Worm (Caenorhabditis elegans) whole organism, L4/young adult: ENCODE results near the gene myrf-1.
"Not testable (repeated sequence)": the region's sequence is repeated elsewhere in the genome, so short reads cannot be mapped to it uniquely, and the experiment has no call there.

Experiments used
- W03F9.2 ChIP-seq: fragments of 150-350 bp; optimal IDR thresholded peaks from 2 replicates; lab custom pipeline; 2014; ENCODE audit warnings: missing biosample characterization, missing genetic modification characterization
- dao-5 ChIP-seq: sonication (generic microtip); optimal IDR thresholded peaks from 2 replicates; lab custom pipeline; 2016; ENCODE audit warnings: missing genotype, missing genetic modification characterization, moderate library complexity, missing compliant biosample characterization
- him-1 ChIP-seq: sonication (generic microtip); optimal IDR thresholded peaks from 2 replicates; lab custom pipeline; 2016; ENCODE audit warnings: missing genotype, missing genetic modification reagents, missing genetic modification characterization, missing compliant biosample characterization

Gene myrf-1

DNA sequence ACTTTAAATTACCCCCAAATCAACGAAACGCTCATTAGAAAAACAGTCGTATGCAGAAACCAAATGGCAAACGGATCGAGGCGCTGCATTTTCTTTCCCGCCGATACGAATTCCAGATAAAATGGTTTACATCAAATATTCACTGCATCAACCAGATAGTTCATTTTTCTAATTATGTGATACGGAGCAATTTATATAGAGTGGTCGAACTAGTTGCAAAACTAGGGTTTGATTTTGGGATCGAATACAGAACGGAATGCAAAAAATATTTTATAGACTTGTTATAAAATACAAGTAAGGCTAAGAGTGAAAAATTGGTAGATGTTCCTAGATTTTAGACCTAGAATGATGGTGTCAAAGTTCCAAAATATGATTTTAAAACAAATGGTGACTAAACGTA is 17.5 kb upstream of the myrf-1 start:
- no peak for TF ChIP-seq W03F9.2 (tag; lab: Kevin White, UChicago)
- no peak for TF ChIP-seq him-1 (tag; lab: Kevin White, UChicago)
- TF ChIP-seq dao-5, result no peak

DNA sequence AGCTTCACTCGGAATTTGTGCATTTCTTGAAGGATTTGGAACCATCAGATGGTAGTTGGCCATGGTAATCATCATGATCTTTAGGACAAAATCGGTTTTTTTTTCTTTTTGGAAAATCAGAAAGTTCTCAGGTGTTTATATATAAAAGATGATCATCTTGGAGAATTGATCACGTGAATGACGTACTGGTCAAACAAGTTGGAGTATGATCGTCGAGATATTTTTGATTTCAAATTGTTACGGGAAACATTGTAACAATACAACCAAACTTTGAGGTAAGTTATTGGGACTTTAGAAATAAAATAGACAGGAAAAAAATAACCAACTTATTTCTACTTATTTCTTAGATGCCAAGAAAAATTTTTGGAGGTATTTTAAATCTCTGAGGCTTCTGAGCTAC is 16.7 kb upstream of the myrf-1 start, which contains the start of gene F59B10.4:
TSS of gene F59B10.4 (minus strand) at position 101 of the 400 bp plus-strand sequence.
- TF ChIP-seq dao-5 (no peak), him-1 (tag; lab: Kevin White, UChicago) (no peak), W03F9.2 (tag; lab: Kevin White, UChicago) (no peak)

DNA sequence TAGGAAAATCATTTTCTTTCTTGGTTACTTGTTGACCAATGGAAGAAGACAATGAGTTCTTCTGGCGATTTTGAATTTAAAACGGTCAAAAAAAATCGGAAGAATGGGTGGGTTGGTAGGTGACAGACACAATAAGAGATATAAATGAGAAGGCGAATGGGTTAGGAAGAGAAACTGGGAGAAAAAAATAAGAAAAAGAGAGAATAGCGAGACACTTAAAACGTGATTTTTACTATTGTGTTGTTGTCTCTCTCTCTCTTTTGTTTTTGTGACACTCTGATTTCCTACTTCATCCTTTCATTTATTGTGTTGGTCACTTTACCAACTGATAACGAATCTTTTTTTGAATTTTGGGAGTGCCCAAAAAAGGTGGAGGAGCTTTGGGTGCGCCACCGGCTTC is 14.0 kb upstream of the myrf-1 start:
- TF ChIP-seq W03F9.2 (tag; lab: Kevin White, UChicago) (no peak), him-1 (tag; lab: Kevin White, UChicago) (no peak), dao-5 (no peak)

DNA sequence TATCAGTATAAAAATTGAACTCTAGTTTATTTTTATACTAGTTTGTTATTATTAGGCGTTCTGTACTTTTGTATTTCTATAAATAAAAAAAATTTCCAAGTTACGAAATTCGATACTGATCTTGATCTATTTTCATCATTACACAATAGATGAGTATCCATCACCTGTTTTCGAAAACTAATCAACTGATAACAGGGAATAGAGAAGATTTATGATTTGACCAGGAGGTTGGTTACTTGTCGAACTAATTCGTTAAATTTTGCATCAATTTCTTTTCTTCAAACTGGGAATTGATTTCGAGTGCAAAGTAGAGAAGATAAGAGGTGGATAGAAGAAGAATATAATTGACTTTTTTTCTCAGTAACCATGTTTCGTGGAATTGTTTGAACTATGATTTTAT is 13.1 kb upstream of the myrf-1 start:
- TF ChIP-seq dao-5, result no peak
- no peak for TF ChIP-seq W03F9.2 (tag; lab: Kevin White, UChicago)
- no peak for TF ChIP-seq him-1 (tag; lab: Kevin White, UChicago)

DNA sequence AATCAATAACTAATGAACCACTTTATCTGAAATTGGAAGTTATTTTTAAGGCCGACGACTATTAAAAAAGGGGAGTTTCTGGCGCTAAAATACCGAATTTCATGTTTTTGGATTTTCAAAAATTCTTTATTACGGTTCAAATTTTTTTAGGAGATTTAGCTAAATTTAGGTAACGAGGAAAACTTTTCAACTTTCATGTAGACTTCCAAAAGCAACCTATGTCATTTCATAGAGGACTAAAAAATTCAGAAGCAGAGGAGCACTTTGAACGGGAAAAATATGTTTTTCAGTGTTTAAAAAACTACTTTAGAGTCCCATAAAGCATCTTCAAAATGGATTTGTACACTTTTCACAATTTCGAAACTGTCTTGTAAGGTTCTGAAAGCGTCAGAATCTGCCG is 11.0 kb upstream of the myrf-1 start:
- TF ChIP-seq him-1 (tag; lab: Kevin White, UChicago) (no peak), W03F9.2 (tag; lab: Kevin White, UChicago) (no peak), dao-5 (no peak)

DNA sequence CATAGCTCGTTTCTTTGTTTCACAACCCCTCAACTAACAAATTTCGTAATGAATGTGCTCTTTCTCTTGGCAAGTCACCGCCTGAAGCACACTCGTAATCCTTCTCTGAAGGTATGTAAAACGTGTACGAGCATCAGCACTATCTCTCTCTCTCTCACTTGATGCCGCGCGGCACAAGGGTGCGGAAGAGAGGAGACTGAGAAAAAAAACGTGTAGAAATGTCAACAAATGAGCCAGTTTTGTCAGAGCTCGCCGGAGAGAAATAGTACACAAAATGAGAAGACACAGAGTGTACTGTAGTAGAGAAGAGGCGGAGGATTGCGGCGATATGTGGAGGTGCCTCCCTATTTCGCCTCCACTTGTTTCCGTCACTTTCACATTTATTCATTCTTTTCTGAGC is 7.9 kb upstream of the myrf-1 start, which contains the start of gene F59B10.3:
TSS of gene F59B10.3 (plus strand) at position 301 of the 400 bp plus-strand sequence.
- no peak for TF ChIP-seq dao-5
- TF ChIP-seq W03F9.2 (tag; lab: Kevin White, UChicago), result no peak
- TF ChIP-seq him-1 (tag; lab: Kevin White, UChicago), result no peak

DNA sequence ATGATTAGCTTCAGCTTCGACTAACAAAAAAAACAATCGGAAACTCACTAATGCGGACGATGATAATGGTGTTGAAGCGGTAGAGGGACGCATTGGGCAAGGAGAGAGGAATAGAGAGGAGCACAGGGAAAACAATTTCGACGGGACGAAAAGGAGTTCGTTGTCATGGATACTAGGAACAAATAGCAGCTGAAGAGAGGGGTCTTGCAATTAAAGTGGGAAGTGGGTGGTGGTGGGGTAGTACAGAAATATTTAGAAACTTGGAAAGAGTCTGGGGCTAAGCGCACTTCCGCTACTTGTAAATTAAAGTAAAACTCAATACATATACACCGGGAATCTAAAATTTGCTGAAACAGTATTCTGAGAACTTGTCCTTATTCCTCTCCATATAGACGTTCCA is 7.4 kb upstream of the myrf-1 start, which contains the start of gene F59B10.2:
TSS of gene F59B10.2 (minus strand) at position 101 of the 400 bp plus-strand sequence.
- TF ChIP-seq dao-5 (no peak), him-1 (tag; lab: Kevin White, UChicago) (no peak), W03F9.2 (tag; lab: Kevin White, UChicago) (no peak)

DNA sequence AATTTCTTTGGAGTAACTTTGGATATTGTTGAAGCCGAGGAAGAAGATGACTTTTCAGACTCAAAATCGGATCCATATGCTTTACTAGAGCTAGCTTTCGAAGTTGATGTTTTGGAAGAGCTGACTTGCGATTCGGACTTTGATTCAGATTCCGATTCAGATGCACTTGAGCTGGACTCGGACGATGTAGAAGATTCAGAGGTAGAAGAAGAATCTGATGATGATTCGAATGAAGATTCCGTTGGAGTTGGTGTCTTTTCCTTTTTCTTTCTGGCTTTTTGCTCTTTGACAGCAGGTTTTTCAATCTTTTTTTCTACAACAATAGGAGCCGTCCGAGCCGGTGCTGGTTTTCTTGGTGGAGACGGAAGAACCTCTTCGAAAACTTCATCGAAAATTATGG is 5.6 kb upstream of the myrf-1 start:
- TF ChIP-seq W03F9.2 (tag; lab: Kevin White, UChicago) (no peak), dao-5 (no peak), him-1 (tag; lab: Kevin White, UChicago) (no peak)

DNA sequence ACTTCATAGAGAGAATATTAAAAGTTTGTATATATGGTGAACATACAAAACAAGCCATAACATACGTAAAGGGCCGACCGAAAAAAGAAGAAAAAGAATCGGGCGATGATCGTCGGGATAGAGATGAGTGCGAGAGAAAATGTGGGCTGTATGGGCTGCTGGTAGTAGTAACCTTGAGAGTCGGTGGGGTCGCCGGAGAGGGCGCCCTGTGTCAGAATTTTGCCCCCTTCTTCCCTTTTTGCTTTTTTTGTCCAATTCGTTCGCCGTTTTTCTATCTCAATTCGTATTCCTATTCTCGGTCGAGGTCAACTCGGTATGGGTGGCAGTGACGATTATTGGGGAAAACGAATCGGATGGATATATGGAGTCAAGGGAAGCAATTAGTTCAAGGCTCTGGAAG is 3.6 kb upstream of the myrf-1 start:
- TF ChIP-seq him-1 (tag; lab: Kevin White, UChicago) (no peak), W03F9.2 (tag; lab: Kevin White, UChicago) (no peak), dao-5 (no peak)

DNA sequence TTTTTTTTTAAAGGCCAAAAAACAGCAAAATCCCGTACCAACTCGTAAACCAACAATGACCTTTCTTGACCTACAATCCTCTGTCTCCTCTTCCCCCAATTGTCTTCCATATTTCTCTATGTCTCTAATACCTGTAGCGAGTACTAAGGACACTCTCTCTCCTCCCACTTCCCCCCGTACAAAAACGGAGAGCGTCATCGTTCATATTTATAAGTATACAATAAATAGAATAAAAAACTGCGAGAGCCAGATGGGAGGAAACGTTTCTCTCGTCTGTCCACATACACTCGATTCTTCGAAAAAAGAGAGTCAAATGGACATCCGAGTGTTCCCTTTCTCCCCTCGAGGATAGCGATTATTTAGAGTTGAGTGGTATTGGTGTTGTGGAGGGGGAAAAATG is 2.4 kb upstream of the myrf-1 start:
- TF ChIP-seq dao-5 (no peak), W03F9.2 (tag; lab: Kevin White, UChicago) (no peak), him-1 (tag; lab: Kevin White, UChicago) (no peak)

DNA sequence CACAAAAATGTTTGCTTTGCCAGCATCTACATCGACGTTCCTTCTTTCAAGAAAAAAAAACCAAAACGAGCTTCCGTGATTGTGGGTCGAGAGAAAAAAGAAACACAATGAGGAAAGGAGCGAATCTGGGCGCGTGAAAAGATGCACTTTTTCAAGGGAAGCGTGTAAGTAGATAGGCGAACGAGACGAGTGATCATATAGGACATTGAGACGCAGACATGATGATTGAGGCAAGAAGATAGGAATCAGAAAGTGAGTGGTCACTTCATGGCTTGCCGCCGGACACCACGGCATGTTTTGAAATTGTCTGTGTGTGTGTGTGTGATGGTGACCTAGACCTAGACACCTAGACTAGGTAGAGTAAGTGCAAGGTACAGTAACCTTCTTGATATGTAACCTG is 763 bp downstream of the myrf-1 start:
- TF ChIP-seq him-1 (tag; lab: Kevin White, UChicago) (no peak), W03F9.2 (tag; lab: Kevin White, UChicago) (no peak), dao-5 (no peak)

DNA sequence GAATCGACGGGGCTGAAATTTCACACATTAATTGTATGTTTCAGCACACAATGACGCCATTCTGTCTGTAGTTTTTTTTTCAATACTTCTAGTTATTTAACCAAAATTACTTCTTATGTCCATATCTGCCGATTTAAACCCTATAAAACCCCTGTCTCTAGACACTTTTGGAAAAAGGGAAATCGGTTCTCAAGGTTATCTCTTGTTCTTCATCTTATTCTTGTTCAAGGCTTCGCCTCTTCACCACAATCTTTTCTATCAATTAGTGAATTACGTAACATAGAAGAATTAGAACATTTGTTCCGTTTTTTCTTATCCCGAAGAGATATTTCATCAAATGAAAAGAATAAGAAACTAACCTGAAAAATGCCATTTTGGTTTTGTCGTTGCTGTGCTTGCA is 1.7 kb downstream of the myrf-1 start:
- TF ChIP-seq dao-5 (no peak), him-1 (tag; lab: Kevin White, UChicago) (no peak), W03F9.2 (tag; lab: Kevin White, UChicago) (no peak)

DNA sequence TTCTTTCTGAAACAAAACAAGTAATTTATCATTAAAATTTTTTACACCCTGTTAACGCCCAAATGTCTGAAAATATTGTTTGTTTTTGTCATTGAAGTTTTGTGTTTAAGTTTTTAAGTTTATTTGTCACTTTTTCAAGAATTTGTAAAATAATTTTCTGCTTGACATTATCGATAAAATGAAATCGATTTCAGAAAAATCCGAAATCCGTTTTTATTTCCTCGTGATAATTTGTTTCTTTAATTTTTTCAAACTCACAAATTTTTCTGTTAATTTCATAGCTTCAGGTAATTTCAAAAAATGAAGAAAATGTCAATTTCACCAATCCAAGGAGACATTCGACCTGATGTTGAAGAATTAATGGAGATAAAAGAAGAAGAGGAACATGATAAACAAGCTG is 6.4 kb downstream of the myrf-1 start, which contains the start of gene ZK666.12:
TSS of gene ZK666.12 (plus strand) at position 301 of the 400 bp plus-strand sequence.
- TF ChIP-seq W03F9.2 (tag; lab: Kevin White, UChicago) (no peak), dao-5 (no peak), him-1 (tag; lab: Kevin White, UChicago) (no peak)

DNA sequence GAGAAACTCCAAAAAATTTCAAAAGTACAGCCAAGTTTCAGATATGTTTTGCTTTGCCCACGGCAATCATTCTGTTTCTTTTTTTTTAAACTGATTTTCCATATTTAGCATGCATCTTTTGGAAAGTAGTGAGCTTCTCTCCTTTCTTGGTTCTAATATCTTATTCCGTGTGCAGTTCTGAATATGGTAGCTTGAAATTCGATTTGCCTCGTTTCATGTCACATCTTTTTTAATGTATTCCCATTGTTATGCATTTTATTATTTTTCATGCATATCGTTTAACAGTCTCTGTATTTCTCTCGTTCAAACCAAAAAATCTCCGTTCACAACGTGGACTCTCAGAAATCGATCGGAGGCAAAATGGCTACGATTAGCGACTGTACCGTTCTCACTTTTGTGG is 7.9 kb downstream of the myrf-1 start, which contains the start of gene ZK666.14:
TSS of gene ZK666.14 (plus strand) at position 301 of the 400 bp plus-strand sequence.
- TF ChIP-seq dao-5 (no peak), W03F9.2 (tag; lab: Kevin White, UChicago) (no peak), him-1 (tag; lab: Kevin White, UChicago) (no peak)

DNA sequence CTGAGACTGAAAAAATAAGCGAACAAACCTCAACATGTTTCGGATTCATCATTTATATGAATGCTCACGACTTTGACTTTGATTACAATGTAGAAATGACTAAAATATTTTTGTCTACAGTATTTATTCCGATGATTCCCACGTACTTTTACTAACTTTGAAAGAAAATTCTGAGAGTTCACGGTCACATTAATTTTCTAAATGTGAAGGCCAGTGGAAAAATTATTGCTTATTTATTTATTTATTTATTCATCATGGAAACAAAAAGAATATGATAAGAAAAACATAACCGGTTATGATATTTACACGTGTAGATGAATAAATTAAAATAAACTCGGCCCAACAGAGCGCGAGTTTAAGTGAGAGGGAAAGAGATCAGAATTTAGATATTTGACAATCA is 9.3 kb downstream of the myrf-1 start, which contains the start of gene ZK666.8:
TSS of gene ZK666.8 (minus strand) at position 101 of the 400 bp plus-strand sequence.
- not testable (repeated sequence) for TF ChIP-seq him-1 (tag; lab: Kevin White, UChicago); dao-5; W03F9.2 (tag; lab: Kevin White, UChicago)
